Worm (Caenorhabditis elegans) whole organism, midembryonic: ENCODE measurements around the gene str-4.

Experiments
- flt-1 ChIP-seq: fragments of 200-800 bp; sonication (Bioruptor generic); IDR thresholded peaks from 2 replicates; pipeline ENCODE4 v1.3.6; 2022; ENCODE audit warnings: missing genetic modification characterization, missing compliant biosample characterization
- med-1 ChIP-seq: sonication (generic microtip); optimal IDR thresholded peaks from 2 replicates; lab custom pipeline; 2017; ENCODE audit warnings: missing genetic modification characterization, mild to moderate bottlenecking, missing compliant biosample characterization, antibody characterized with exemption, missing genetic modification reagents; ENCODE audit not compliant: insufficient read depth
- ref-1 ChIP-seq: fragments of 200-800 bp; sonication (Bioruptor generic); conservative IDR thresholded peaks from 2 replicates; pipeline ENCODE4 v1.3.6; 2022; ENCODE audit warnings: missing genetic modification reagents, missing genetic modification characterization, missing compliant biosample characterization

ce11 chrV:13304663-13305188 is 34.8 kb downstream of the str-4 start, which contains the start of gene C26E1.2:
- no peak for TF ChIP-seq flt-1
- TF ChIP-seq med-1 (GFP tag; lab: Kevin White, UChicago), result no peak
- no peak for TF ChIP-seq ref-1 (GFP tag; lab: Robert Waterston, UW)
